Worm (Caenorhabditis elegans) whole organism, L4 larva: ENCODE data around the gene T10B5.4.

ENCODE experiments used
- aha-1 ChIP-seq: fragments of 150-350 bp; peaks from one replicate; lab custom pipeline; 2014; ENCODE audit warnings: missing biosample characterization, missing genetic modification characterization
- daf-12 ChIP-seq: fragments of 150-350 bp; optimal IDR thresholded peaks from 2 replicates; lab custom pipeline; 2014; ENCODE audit warnings: missing biosample characterization, missing genetic modification reagents, missing genetic modification characterization
- dve-1 ChIP-seq: sonication (generic microtip); optimal IDR thresholded peaks from 2 replicates; lab custom pipeline; 2017; ENCODE audit warnings: antibody characterized with exemption, mild to moderate bottlenecking, missing genetic modification characterization, missing compliant biosample characterization; ENCODE audit not compliant: insufficient read depth
- lir-3 ChIP-seq: sonication (generic microtip); optimal IDR thresholded peaks from 2 replicates; lab custom pipeline; 2016; ENCODE audit warnings: mild to moderate bottlenecking, missing genetic modification characterization, missing compliant biosample characterization
- zfp-3 ChIP-seq: fragments of 200-800 bp; sonication (Bioruptor generic); conservative IDR thresholded peaks from 2 replicates; pipeline ENCODE4 v1.3.6; 2022; ENCODE audit warnings: missing genetic modification reagents, missing genetic modification characterization, missing compliant biosample characterization

DNA sequence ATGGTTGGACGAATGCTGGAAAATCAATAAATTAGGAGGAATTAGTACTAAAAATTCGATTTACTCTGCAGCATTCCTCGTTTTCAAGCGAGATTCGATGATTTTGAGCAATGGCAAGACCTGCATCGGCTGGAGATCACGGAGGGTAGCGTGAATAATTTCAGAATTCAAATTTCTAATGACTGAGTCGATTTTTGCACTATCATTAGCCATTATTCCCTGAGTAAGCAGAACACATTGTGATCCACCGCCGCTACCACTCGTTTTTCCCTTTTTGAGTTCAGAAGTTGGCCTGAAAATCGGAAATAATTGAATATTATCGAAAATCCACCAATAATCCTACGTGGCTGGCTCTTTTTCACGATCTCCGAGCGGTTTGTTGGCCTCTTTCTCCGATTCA is 3.6 kb downstream of the T10B5.4 start:
- TF ChIP-seq dve-1 = no peak
- no peak for TF ChIP-seq lir-3 (tag; lab: Kevin White, UChicago)
- TF ChIP-seq aha-1 (tag; lab: Kevin White, UChicago) = peak; percentile 81
- no peak for TF ChIP-seq daf-12
- no peak for TF ChIP-seq zfp-3
